Fruit fly (Drosophila melanogaster): ENCODE data around the gene pins.

- TF ChIP-seq Sox102F (GFP tag; optimal IDR thresholded peaks at IDR 0.05) = no peak
- TF ChIP-seq crol (GFP tag; IDR thresholded peaks at IDR 0.05) = no peak
- TF ChIP-seq HLH3B (GFP tag; IDR thresholded peaks at IDR 0.05) = no peak
- TF ChIP-seq CG14710 (tag; optimal IDR thresholded peaks at IDR 0.05) = no peak
- TF ChIP-seq CG2199 (GFP tag; IDR thresholded peaks at IDR 0.05) = no peak
- TF ChIP-seq CG13424 (tag; optimal IDR thresholded peaks at IDR 0.05) = no peak
- TF ChIP-seq tna (GFP tag; IDR thresholded peaks at IDR 0.05; ENCODE audit: partially characterized antibody) = no peak
- TF ChIP-seq hb (GFP tag; IDR thresholded peaks at IDR 0.05; ENCODE audit: partially characterized antibody) = no peak
- TF ChIP-seq CG4328 (GFP tag; optimal IDR thresholded peaks at IDR 0.05) = no peak
- TF ChIP-seq CG10209 (GFP tag; optimal IDR thresholded peaks at IDR 0.05) = no peak
- no peak for TF ChIP-seq CG4404 (GFP tag; IDR thresholded peaks at IDR 0.05)
- TF ChIP-seq phol (tag; optimal IDR thresholded peaks at IDR 0.05) = no peak
These were observed 10.5 kb downstream of the pins start for dm6 chr3R:27593174-27593573.

Data from whole organism, embryonic.